Fruit fly (Drosophila melanogaster): ENCODE measurements around the gene CG31391.
A peak's percentile ranks its signal among the peaks of the same experiment; 100 is the strongest.

Gene CG31391

DNA sequence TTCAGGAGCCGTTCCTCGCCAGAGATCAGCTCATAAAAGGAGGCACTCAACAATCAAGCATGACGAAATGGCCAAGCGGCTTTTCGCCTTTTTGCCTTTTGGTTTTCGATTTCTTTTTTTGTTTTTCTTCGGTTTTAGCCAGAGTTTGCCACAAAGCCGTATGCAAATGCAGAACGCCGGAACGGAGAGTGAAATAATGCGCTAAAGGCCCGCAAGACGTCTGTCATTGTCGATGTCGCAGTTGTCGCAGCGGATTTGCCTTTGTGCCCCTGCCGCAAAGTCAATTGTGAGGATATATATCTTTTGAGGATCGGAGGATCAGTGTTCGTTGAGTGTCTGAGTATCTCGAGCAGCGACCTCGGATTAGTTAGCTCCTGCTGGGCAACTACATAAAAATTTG, 36.9 kb downstream of the CG31391 start:
- TF ChIP-seq CG12769 (tag; optimal IDR thresholded peaks at IDR 0.05) = no peak
- peak; percentile 74 for TF ChIP-seq D (optimal IDR thresholded peaks at IDR 0.05)
- TF ChIP-seq D (GFP tag; optimal IDR thresholded peaks at IDR 0.05) = no peak
- TF ChIP-seq CG5245 (GFP tag; optimal IDR thresholded peaks at IDR 0.05) = no peak
- no peak for TF ChIP-seq tap (tag; optimal IDR thresholded peaks at IDR 0.05)
- TF ChIP-seq tll (GFP tag; optimal IDR thresholded peaks at IDR 0.05) = peak in 1 of 2 experiments; percentile 99
- TF ChIP-seq vnd (GFP tag; IDR thresholded peaks at IDR 0.05; ENCODE audit: partially characterized antibody) = no peak
- TF ChIP-seq prd (optimal IDR thresholded peaks at IDR 0.05) = no peak
- 0 out of 3 replicates have a peak, but pooled peaks have one; percentile 13 for TF ChIP-seq prd (GFP tag; IDR thresholded peaks at IDR 0.05)
- TF ChIP-seq Lim3 (GFP tag; IDR thresholded peaks at IDR 0.05) = no peak
- no peak for TF ChIP-seq CG4854 (GFP tag; optimal IDR thresholded peaks at IDR 0.05)
- no peak for TF ChIP-seq pnt (GFP tag; optimal IDR thresholded peaks at IDR 0.05)
- no peak for TF ChIP-seq CG30020 (tag; optimal IDR thresholded peaks at IDR 0.05)
- TF ChIP-seq zen (tag; optimal IDR thresholded peaks at IDR 0.05) = peak; percentile 49
- no peak for TF ChIP-seq usp (GFP tag; optimal IDR thresholded peaks at IDR 0.05)
- TF ChIP-seq Sox100B (GFP tag; optimal IDR thresholded peaks at IDR 0.05) = no peak
- no peak for TF ChIP-seq Mes4 (GFP tag; optimal IDR thresholded peaks at IDR 0.05)
- TF ChIP-seq fd102C (GFP tag; optimal IDR thresholded peaks at IDR 0.05) = no peak
- no peak for TF ChIP-seq CG31441 (GFP tag; IDR thresholded peaks at IDR 0.05)

DNA sequence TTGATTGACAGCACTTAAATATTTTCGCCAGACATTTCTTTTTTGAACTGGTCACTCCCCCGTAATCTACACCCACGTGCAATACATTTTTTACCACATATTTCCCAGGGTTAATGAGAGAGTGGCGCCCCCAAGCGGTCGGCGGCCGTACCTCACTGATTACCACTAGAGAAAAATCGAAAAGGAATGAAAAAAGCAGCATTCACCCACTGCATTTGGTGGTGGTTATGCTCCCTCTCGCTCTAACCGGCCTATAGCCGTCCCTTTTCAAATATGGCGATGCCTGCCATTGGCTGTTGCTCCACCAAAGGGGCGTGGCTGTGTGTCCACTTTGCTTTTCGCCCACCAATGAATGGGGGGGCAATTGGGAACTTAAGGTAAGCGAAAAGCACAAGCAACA, 39.9 kb downstream of the CG31391 start:
- TF ChIP-seq NK7.1 (GFP tag; optimal IDR thresholded peaks at IDR 0.05) (peak; percentile 23), CG4854 (GFP tag; optimal IDR thresholded peaks at IDR 0.05) (peak; percentile 17), Lim3 (GFP tag; IDR thresholded peaks at IDR 0.05) (no peak), sna (GFP tag; IDR thresholded peaks at IDR 0.05; ENCODE audit: partially characterized antibody) (0 out of 2 replicates have a peak, but pooled peaks have one; percentile 39), sens-2 (GFP tag; IDR thresholded peaks at IDR 0.05) (0 out of 2 replicates have a peak, but pooled peaks have one; percentile 47), CG7745 (tag; optimal IDR thresholded peaks at IDR 0.05) (no peak), CG8924 (tag; optimal IDR thresholded peaks at IDR 0.05) (peak; percentile 38), CG17568 (GFP tag; optimal IDR thresholded peaks at IDR 0.05) (peak; percentile 16), nerfin-1 (tag; optimal IDR thresholded peaks at IDR 0.05) (peak; percentile 62), jing (GFP tag; optimal IDR thresholded peaks at IDR 0.05) (peak; percentile 81), crol (GFP tag; IDR thresholded peaks at IDR 0.05) (0 out of 2 replicates have a peak, but pooled peaks have one; percentile 24), al (GFP tag; IDR thresholded peaks at IDR 0.05) (no peak), kni (GFP tag; optimal IDR thresholded peaks at IDR 0.05) (peak; percentile 65), CG12769 (tag; optimal IDR thresholded peaks at IDR 0.05) (peak; percentile 56), Dfd (GFP tag; optimal IDR thresholded peaks at IDR 0.05) (no peak), CG31388 (GFP tag; optimal IDR thresholded peaks at IDR 0.05) (no peak), CG31224 (GFP tag; IDR thresholded peaks at IDR 0.05) (0 out of 2 replicates have a peak, but pooled peaks have one; percentile 35), CG31365 (tag; optimal IDR thresholded peaks at IDR 0.05) (no peak), dm (GFP tag; optimal IDR thresholded peaks at IDR 0.05) (peak; percentile 41), CG2875 (GFP tag; optimal IDR thresholded peaks at IDR 0.05) (peak; percentile 75), pros (GFP tag; optimal IDR thresholded peaks at IDR 0.05) (peak; percentile 40), dimm (GFP tag; IDR thresholded peaks at IDR 0.05) (no peak), phol (tag; optimal IDR thresholded peaks at IDR 0.05) (peak; percentile 90), CG32532 (GFP tag; IDR thresholded peaks at IDR 0.05) (peak; percentile 53; the same call in 1 of the 2 replicates), unc-4 (GFP tag; IDR thresholded peaks at IDR 0.05; ENCODE audit: partially characterized antibody) (no peak), Sin3A (optimal IDR thresholded peaks at IDR 0.05) (no peak), Nf-YC (tag; optimal IDR thresholded peaks at IDR 0.05) (peak; percentile 100), ken (GFP tag; IDR thresholded peaks at IDR 0.05) (peak; percentile 19; the same call in 1 of the 3 replicates), CG16779 (GFP tag; IDR thresholded peaks at IDR 0.05) (no peak), CG11723 (GFP tag; optimal IDR thresholded peaks at IDR 0.05) (peak; percentile 15), CG10431 (GFP tag; optimal IDR thresholded peaks at IDR 0.05) (peak; percentile 76), eyg (GFP tag; optimal IDR thresholded peaks at IDR 0.05) (peak; percentile 15), CG14050 (GFP tag; IDR thresholded peaks at IDR 0.05) (no peak), CG4282 (GFP tag; optimal IDR thresholded peaks at IDR 0.05) (no peak), CG15269 (tag; optimal IDR thresholded peaks at IDR 0.05) (peak; percentile 44)

Measured in whole organism, embryonic.